Fruit fly (Drosophila melanogaster) whole organism: ENCODE measurements around the gene mag.

Experiments used
- CG8478 ChIP-seq: fragments of >200 bp; optimal IDR thresholded peaks from 2 replicates; lab custom pipeline; 2018; ENCODE audit warnings: inconsistent platforms
- Dll ChIP-seq: fragments of >200 bp; optimal IDR thresholded peaks from 2 replicates; lab custom pipeline; 2017
- EcR ChIP-seq, 2 experiments: fragments of >200 bp; optimal IDR thresholded peaks; 2 replicates each; lab custom pipeline; 2017; ENCODE audit warnings: missing biosample characterization in 2 of 2, missing genetic modification characterization in 2 of 2, missing genetic modification reagents in 2 of 2
- pan ChIP-seq: fragments of >200 bp; optimal IDR thresholded peaks from 2 replicates; lab custom pipeline; 2017
- psq ChIP-seq: fragments of >200 bp; optimal IDR thresholded peaks from 2 replicates; lab custom pipeline; 2017
- usp ChIP-seq: fragments of >200 bp; optimal IDR thresholded peaks from 2 replicates; lab custom pipeline; 2017; ENCODE audit warnings: missing biosample characterization, missing genetic modification characterization, mixed read lengths

- TF ChIP-seq psq (lab: Kevin White, UChicago) = no peak
- no peak for TF ChIP-seq Dll (lab: Kevin White, UChicago)
- TF ChIP-seq pan (lab: Kevin White, UChicago) = no peak
- TF ChIP-seq EcR (GFP tag; optimal IDR thresholded peaks at IDR 0.05; lab: Kevin White, UChicago) = no peak
- TF ChIP-seq usp = no peak
- no peak for TF ChIP-seq CG8478 (lab: Kevin White, UChicago)
Observed at dm6 chr3L:20430182-20430581, 30.3 kb upstream of the mag start, which contains the start of gene CG5262.
